Worm (Caenorhabditis elegans): ENCODE data around the gene Y25C1A.7.

ce11 chrII:3093352-3093751 lies 22.5 kb upstream of the Y25C1A.7 start, which contains the start of gene srg-22:
- TF ChIP-seq F37D6.2 (tag; optimal IDR thresholded peaks at IDR 0.05) = no peak
- no peak for TF ChIP-seq nhr-25 (tag; optimal IDR thresholded peaks at IDR 0.05; ENCODE audit: borderline replicate concordance, insufficient read depth)
- no peak for TF ChIP-seq egl-27 (tag; optimal IDR thresholded peaks at IDR 0.05)
- TF ChIP-seq D1046.2 (GFP tag; IDR thresholded peaks at IDR 0.05) = no peak
- TF ChIP-seq unc-62 (GFP tag; optimal IDR thresholded peaks at IDR 0.05 in 1 of 2) = no peak
- TF ChIP-seq unc-62 (tag; optimal IDR thresholded peaks at IDR 0.05) = no peak
- TF ChIP-seq lin-29 (GFP tag; IDR thresholded peaks at IDR 0.05) = no peak
- TF ChIP-seq mxl-2 (GFP tag; conservative IDR thresholded peaks at IDR 0.05) = no peak
- TF ChIP-seq jun-1 (tag; optimal IDR thresholded peaks at IDR 0.05) = no peak
- no peak for TF ChIP-seq fkh-10 (GFP tag; optimal IDR thresholded peaks at IDR 0.05)
- no peak for TF ChIP-seq unc-39 (tag; optimal IDR thresholded peaks at IDR 0.05)
